Fruit fly (Drosophila melanogaster): ENCODE measurements around the gene Itgbn.
A peak's percentile ranks its signal among the peaks of the same experiment; 100 is the strongest.

The Itgbn gene

DNA sequence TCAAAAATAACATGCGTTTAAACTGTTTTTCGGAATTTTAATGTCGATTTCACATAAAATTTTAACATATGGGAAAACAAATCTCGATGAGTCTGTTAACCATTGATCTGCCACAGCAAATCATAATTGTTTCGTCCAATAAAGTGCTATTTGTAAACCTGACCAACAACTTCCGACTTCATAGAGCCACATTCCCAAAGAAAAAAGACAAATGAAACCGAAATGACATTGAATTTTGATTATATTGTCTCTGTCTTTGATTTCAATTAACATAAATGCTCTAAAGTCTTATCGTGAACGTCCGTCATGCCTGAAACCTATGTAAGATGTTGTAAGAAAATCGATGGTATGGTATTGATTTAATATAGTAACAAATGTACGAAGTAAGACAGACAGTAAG lies 20.5 kb downstream of the Itgbn start:
- TF ChIP-seq rgr (GFP tag; optimal IDR thresholded peaks at IDR 0.05): no peak
- no peak for TF ChIP-seq Hnf4 (GFP tag; optimal IDR thresholded peaks at IDR 0.05)
- no peak for TF ChIP-seq Sp1 (GFP tag; optimal IDR thresholded peaks at IDR 0.05)
- TF ChIP-seq Dfd (GFP tag; optimal IDR thresholded peaks at IDR 0.05): no peak
- TF ChIP-seq tai (GFP tag; optimal IDR thresholded peaks at IDR 0.05): no peak
- TF ChIP-seq CG32264 (GFP tag; optimal IDR thresholded peaks at IDR 0.05): no peak
- no peak for TF ChIP-seq brk (GFP tag; optimal IDR thresholded peaks at IDR 0.05)
- no peak for TF ChIP-seq dsf (GFP tag; optimal IDR thresholded peaks at IDR 0.05; ENCODE audit: borderline replicate concordance)
- TF ChIP-seq Myc (optimal IDR thresholded peaks at IDR 0.05): no peak
- no peak for TF ChIP-seq CrebA (GFP tag; optimal IDR thresholded peaks at IDR 0.05; ENCODE audit: borderline replicate concordance)
- TF ChIP-seq Dif (GFP tag; optimal IDR thresholded peaks at IDR 0.05; ENCODE audit: partially characterized antibody): no peak
- TF ChIP-seq CG9705 (GFP tag; optimal IDR thresholded peaks at IDR 0.05): no peak
- no peak for TF ChIP-seq Vsx2 (GFP tag; optimal IDR thresholded peaks at IDR 0.05; ENCODE audit: partially characterized antibody)
- TF ChIP-seq N (GFP tag; optimal IDR thresholded peaks at IDR 0.05): no peak
- TF ChIP-seq lola (GFP tag; optimal IDR thresholded peaks at IDR 0.05): no peak
- TF ChIP-seq Rel (GFP tag; optimal IDR thresholded peaks at IDR 0.05): no peak
- no peak for TF ChIP-seq Rel (tag; optimal IDR thresholded peaks at IDR 0.05)
- TF ChIP-seq br (GFP tag; optimal IDR thresholded peaks at IDR 0.05): no peak
- TF ChIP-seq usp (GFP tag; optimal IDR thresholded peaks at IDR 0.05): no peak

- no peak for TF ChIP-seq Hr83 (GFP tag; optimal IDR thresholded peaks at IDR 0.05; ENCODE audit: poor library complexity, severe bottlenecking)
- no peak for TF ChIP-seq jim (GFP tag; optimal IDR thresholded peaks at IDR 0.05)
- no peak for TF ChIP-seq Jra (GFP tag; optimal IDR thresholded peaks at IDR 0.05)
- TF ChIP-seq dl (GFP tag; optimal IDR thresholded peaks at IDR 0.05; ENCODE audit: insufficient read depth in 1 of 2, partially characterized antibody in 2 of 2): no peak
- TF ChIP-seq tai (GFP tag; optimal IDR thresholded peaks at IDR 0.05): no peak
- TF ChIP-seq br (GFP tag; optimal IDR thresholded peaks at IDR 0.05): no peak
- no peak for TF ChIP-seq CrebA (GFP tag; optimal IDR thresholded peaks at IDR 0.05; ENCODE audit: borderline replicate concordance)
- TF ChIP-seq N (GFP tag; optimal IDR thresholded peaks at IDR 0.05): no peak
- no peak for TF ChIP-seq Hr78 (GFP tag; optimal IDR thresholded peaks at IDR 0.05)
These were observed 21.0 kb downstream of the Itgbn start for dm6 chr2L:21073818-21074217.

- TF ChIP-seq Vsx2 (GFP tag; optimal IDR thresholded peaks at IDR 0.05; ENCODE audit: partially characterized antibody): peak; percentile 16
- no peak for TF ChIP-seq Mio (GFP tag; optimal IDR thresholded peaks at IDR 0.05)
These were observed 22.3 kb downstream of the Itgbn start, which contains the start of gene tadr for dm6 chr2L:21075105-21075504. tadr (plus strand) TSS chr2L:21075405.

DNA sequence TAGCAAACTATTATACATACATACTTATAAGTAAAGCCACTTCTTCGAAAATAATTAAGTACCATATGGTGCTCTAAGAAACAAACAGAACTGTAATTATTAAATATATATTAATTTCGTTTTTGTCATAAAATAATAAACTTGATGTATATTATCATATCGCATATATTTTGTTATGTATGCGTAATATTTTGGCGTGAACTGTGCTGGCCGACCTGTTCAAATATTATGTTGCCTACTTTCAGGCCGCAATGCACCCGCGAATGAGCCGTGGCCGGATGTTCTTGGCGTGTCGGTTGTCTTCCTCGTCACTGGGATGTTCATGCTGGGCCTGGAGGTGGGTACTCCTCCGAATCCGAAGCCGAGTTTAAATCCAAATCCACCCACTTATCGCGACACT lies 25.0 kb downstream of the Itgbn start:
- TF ChIP-seq Hr78 (GFP tag; optimal IDR thresholded peaks at IDR 0.05) (no peak), br (GFP tag; optimal IDR thresholded peaks at IDR 0.05) (no peak), rgr (GFP tag; optimal IDR thresholded peaks at IDR 0.05) (no peak), Abd-B (GFP tag; optimal IDR thresholded peaks at IDR 0.05) (no peak), dl (GFP tag; optimal IDR thresholded peaks at IDR 0.05; ENCODE audit: insufficient read depth in 1 of 2, partially characterized antibody in 2 of 2) (no peak), Sp1 (GFP tag; optimal IDR thresholded peaks at IDR 0.05) (no peak)

DNA sequence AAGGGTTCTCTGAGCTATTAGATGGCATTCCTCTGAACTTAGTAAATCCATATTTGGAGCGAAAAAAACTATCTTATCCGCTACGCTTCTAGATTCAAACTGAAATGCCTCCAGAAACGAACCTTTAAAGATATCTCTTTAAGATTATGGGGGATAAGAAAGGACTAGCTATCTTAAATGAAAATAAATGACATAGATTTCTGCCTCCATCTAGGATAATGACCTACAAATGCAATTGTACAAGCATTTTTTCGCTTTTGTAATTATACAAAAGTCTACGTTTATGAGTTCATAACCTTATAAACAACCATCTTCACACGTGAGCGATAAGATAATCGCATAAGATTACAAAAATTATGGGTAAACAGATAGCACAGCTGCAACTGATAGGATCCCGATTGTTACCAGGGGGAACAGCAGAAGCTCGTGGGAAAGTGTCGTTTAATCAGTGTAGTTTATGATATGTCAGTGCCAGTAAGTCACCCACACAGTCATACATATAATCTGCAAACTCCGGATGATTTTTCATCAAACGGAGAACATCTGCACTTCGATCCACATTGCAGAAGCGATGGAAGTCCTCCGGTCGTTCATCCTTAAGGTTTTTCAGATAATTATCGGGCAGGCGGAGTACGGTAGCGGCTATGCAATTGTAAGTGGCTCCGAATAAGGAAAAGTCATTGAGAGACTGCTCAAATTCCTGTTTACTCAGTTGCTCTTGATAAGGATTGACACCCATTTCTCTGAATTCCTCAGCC lies 29.8 kb downstream of the Itgbn start, which contains the start of gene CG33511:
CG33511 (minus strand) TSS at position 51 of the 758 bp plus-strand sequence.
- TF ChIP-seq ey (GFP tag; optimal IDR thresholded peaks at IDR 0.05) (no peak), HLH106 (tag; optimal IDR thresholded peaks at IDR 0.05) (no peak), Dif (GFP tag; optimal IDR thresholded peaks at IDR 0.05; ENCODE audit: partially characterized antibody) (no peak), Mio (GFP tag; optimal IDR thresholded peaks at IDR 0.05) (no peak), dl (GFP tag; optimal IDR thresholded peaks at IDR 0.05; ENCODE audit: insufficient read depth in 1 of 2, partially characterized antibody in 2 of 2) (no peak), h (GFP tag; optimal IDR thresholded peaks at IDR 0.05) (no peak), dsf (GFP tag; optimal IDR thresholded peaks at IDR 0.05; ENCODE audit: borderline replicate concordance) (no peak), Dfd (GFP tag; optimal IDR thresholded peaks at IDR 0.05) (no peak)
